Worm (Caenorhabditis elegans) whole organism, L1 larva: ENCODE data around the gene tbc-19.

Source experiments
- C04F5.9 ChIP-seq: sonication (generic microtip); optimal IDR thresholded peaks from 2 replicates; lab custom pipeline; 2016; ENCODE audit warnings: missing genetic modification characterization, missing compliant biosample characterization
- C16A3.4 ChIP-seq: fragments of 150-350 bp; optimal IDR thresholded peaks from 2 replicates; lab custom pipeline; 2014; ENCODE audit warnings: missing biosample characterization, missing genetic modification characterization
- F16B12.6 ChIP-seq: fragments of 150-350 bp; optimal IDR thresholded peaks from 2 replicates; lab custom pipeline; 2014; ENCODE audit warnings: missing biosample characterization, missing genetic modification characterization
- alr-1 ChIP-seq: fragments of 200-800 bp; sonication (Bioruptor generic); optimal IDR thresholded peaks from 2 replicates; lab custom pipeline; 2018; ENCODE audit warnings: borderline replicate concordance, mild to moderate bottlenecking, missing genetic modification characterization, missing compliant biosample characterization
- aly-2 ChIP-seq: fragments of 150-350 bp; optimal IDR thresholded peaks from 2 replicates; lab custom pipeline; 2014; ENCODE audit warnings: missing biosample characterization, missing genetic modification characterization
- ama-1 ChIP-seq: fragments of 150-350 bp; optimal IDR thresholded peaks from 2 replicates; lab custom pipeline; 2014
- blmp-1 ChIP-seq: fragments of 150-350 bp; optimal IDR thresholded peaks from 2 replicates; lab custom pipeline; 2014; ENCODE audit warnings: missing biosample characterization, missing genetic modification characterization
- ceh-8 ChIP-seq: fragments of 200-800 bp; sonication (Bioruptor generic); optimal IDR thresholded peaks from 2 replicates; lab custom pipeline; 2018; ENCODE audit warnings: mild to moderate bottlenecking, missing genetic modification characterization, moderate library complexity, missing compliant biosample characterization
- ceh-82 ChIP-seq, 3 experiments: fragments of 150-350 bp in 1 of 3; sonication (generic microtip) in 2 of 3; optimal IDR thresholded peaks; 2 replicates each; lab custom pipeline; 2014 to 2017; ENCODE audit warnings: missing biosample characterization in 3 of 3, missing genetic modification characterization in 3 of 3
- ceh-88 ChIP-seq: fragments of 200-800 bp; sonication (Bioruptor generic); IDR thresholded peaks from 2 replicates; pipeline ENCODE4 v1.3.6; 2022; ENCODE audit warnings: missing genetic modification characterization, missing compliant biosample characterization
- ceh-90 ChIP-seq: sonication (generic microtip); optimal IDR thresholded peaks from 2 replicates; lab custom pipeline; 2016; ENCODE audit warnings: missing genetic modification characterization, missing compliant biosample characterization
- ces-1 ChIP-seq: fragments of 150-350 bp; optimal IDR thresholded peaks from 2 replicates; lab custom pipeline; 2014; ENCODE audit warnings: missing biosample characterization, missing genetic modification reagents, missing genetic modification characterization
- dsc-1 ChIP-seq: sonication (generic microtip); optimal IDR thresholded peaks from 2 replicates; lab custom pipeline; 2016; ENCODE audit warnings: mild to moderate bottlenecking, missing genetic modification characterization, missing compliant biosample characterization
- efl-1 ChIP-seq, 4 experiments: fragments of 150-350 bp; optimal IDR thresholded peaks in 3 of 4; peaks in 1 of 4; 1 replicate in 1 of 4; 2 replicates in 3 of 4; lab custom pipeline; 2014; ENCODE audit warnings: missing biosample characterization in 2 of 4, missing genetic modification characterization in 2 of 4, missing genetic modification reagents in 2 of 4
- egl-13 ChIP-seq: sonication (generic microtip); optimal IDR thresholded peaks from 2 replicates; lab custom pipeline; 2016; ENCODE audit warnings: missing genotype, missing genetic modification reagents, missing genetic modification characterization, missing compliant biosample characterization
- egl-27 ChIP-seq, 2 experiments: fragments of 150-350 bp in 1 of 2; sonication (generic microtip); optimal IDR thresholded peaks; 3 replicates each; lab custom pipeline; 2017 to 2018; ENCODE audit warnings: missing biosample characterization in 2 of 2, missing genetic modification characterization in 2 of 2, missing genetic modification reagents in 2 of 2
- elt-2 ChIP-seq: sonication (generic microtip); optimal IDR thresholded peaks from 2 replicates; lab custom pipeline; 2016; ENCODE audit warnings: missing genetic modification characterization, mild to moderate bottlenecking, inconsistent platforms, missing compliant biosample characterization, missing genetic modification reagents
- elt-3 ChIP-seq, 6 experiments: fragments of 150-350 bp in 1 of 6; sonication (generic microtip); optimal IDR thresholded peaks; 2 replicates each; lab custom pipeline; 2017 to 2018; ENCODE audit warnings: missing biosample characterization in 6 of 6, missing genetic modification characterization in 6 of 6, inconsistent platforms in 1 of 6
- grh-1 ChIP-seq: fragments of 200-800 bp; sonication (Bioruptor generic); IDR thresholded peaks from 2 replicates; pipeline ENCODE4 v1.3.6; 2022; ENCODE audit warnings: missing genetic modification reagents, missing genetic modification characterization, missing compliant biosample characterization
- hpl-2 ChIP-seq: fragments of 150-350 bp; optimal IDR thresholded peaks from 2 replicates; lab custom pipeline; 2014; ENCODE audit warnings: missing biosample characterization, missing genetic modification reagents, missing genetic modification characterization
- irx-1 ChIP-seq: sonication (generic microtip); optimal IDR thresholded peaks from 2 replicates; lab custom pipeline; 2016; ENCODE audit warnings: missing genetic modification characterization, missing compliant biosample characterization
- lin-35 ChIP-seq, 2 experiments: fragments of 150-350 bp; optimal IDR thresholded peaks; 2 replicates each; lab custom pipeline; 2014; ENCODE audit warnings: missing biosample characterization in 2 of 2, missing genetic modification characterization in 2 of 2, missing genetic modification reagents in 2 of 2
- lir-3 ChIP-seq: sonication (generic microtip); optimal IDR thresholded peaks from 2 replicates; lab custom pipeline; 2016; ENCODE audit warnings: mild to moderate bottlenecking, missing genetic modification characterization, moderate library complexity, missing compliant biosample characterization; ENCODE audit not compliant: poor library complexity
- lsy-2 ChIP-seq, 2 experiments: fragments of 150-350 bp; optimal IDR thresholded peaks; 2 replicates each; lab custom pipeline; 2014; ENCODE audit warnings: missing biosample characterization in 2 of 2, missing genetic modification characterization in 2 of 2
- mdl-1 ChIP-seq, 2 experiments: fragments of 150-350 bp; optimal IDR thresholded peaks; 2 replicates each; lab custom pipeline; 2014 to 2017; ENCODE audit warnings: missing biosample characterization in 2 of 2, missing genetic modification characterization in 2 of 2, inconsistent platforms in 1 of 2
- mep-1 ChIP-seq: fragments of 150-350 bp; optimal IDR thresholded peaks from 2 replicates; lab custom pipeline; 2014; ENCODE audit warnings: missing biosample characterization, missing genetic modification characterization
- nhr-12 ChIP-seq: sonication (generic microtip); optimal IDR thresholded peaks from 2 replicates; lab custom pipeline; 2017; ENCODE audit warnings: missing biosample characterization, missing genetic modification characterization
- nhr-19 ChIP-seq: fragments of 200-800 bp; sonication (Bioruptor generic); conservative IDR thresholded peaks from 2 replicates; pipeline ENCODE4 v1.3.6; 2022; ENCODE audit warnings: missing genetic modification characterization, missing compliant biosample characterization
- nhr-20 ChIP-seq: sonication (generic microtip); optimal IDR thresholded peaks from 2 replicates; lab custom pipeline; 2016; ENCODE audit warnings: mild to moderate bottlenecking, missing genetic modification characterization, missing compliant biosample characterization
- nhr-28 ChIP-seq: fragments of 150-350 bp; optimal IDR thresholded peaks from 2 replicates; lab custom pipeline; 2014; ENCODE audit warnings: missing biosample characterization, missing genetic modification characterization
- nhr-71 ChIP-seq: sonication (generic microtip); optimal IDR thresholded peaks from 2 replicates; lab custom pipeline; 2016; ENCODE audit warnings: mild to moderate bottlenecking, missing genetic modification characterization, moderate library complexity, missing compliant biosample characterization
- nhr-77 ChIP-seq: fragments of 150-350 bp; optimal IDR thresholded peaks from 2 replicates; lab custom pipeline; 2014; ENCODE audit warnings: missing biosample characterization, missing genetic modification characterization
- nhr-85 ChIP-seq: sonication (generic microtip); peaks from one replicate; lab custom pipeline; 2016; ENCODE audit warnings: missing genetic modification characterization, inconsistent platforms, missing compliant biosample characterization
- nhr-90 ChIP-seq: sonication (generic microtip); optimal IDR thresholded peaks from 2 replicates; lab custom pipeline; 2016; ENCODE audit warnings: mild to moderate bottlenecking, missing genetic modification characterization, missing compliant biosample characterization; ENCODE audit not compliant: poor library complexity
- pag-3 ChIP-seq: sonication (generic microtip); optimal IDR thresholded peaks from 2 replicates; lab custom pipeline; 2017; ENCODE audit warnings: missing genetic modification characterization, mild to moderate bottlenecking, missing compliant biosample characterization, antibody characterized with exemption, borderline replicate concordance; ENCODE audit not compliant: insufficient read depth
- rnt-1 ChIP-seq: sonication (generic microtip); optimal IDR thresholded peaks from 2 replicates; lab custom pipeline; 2016; ENCODE audit warnings: mild to moderate bottlenecking, missing genetic modification characterization, moderate library complexity, missing compliant biosample characterization
- snu-23 ChIP-seq: sonication (generic microtip); optimal IDR thresholded peaks from 2 replicates; lab custom pipeline; 2016; ENCODE audit warnings: missing genetic modification characterization, missing compliant biosample characterization
- sox-4 ChIP-seq: sonication (generic microtip); optimal IDR thresholded peaks from 2 replicates; lab custom pipeline; 2016; ENCODE audit warnings: missing genetic modification characterization, missing compliant biosample characterization
- swsn-7 ChIP-seq: sonication (generic microtip); optimal IDR thresholded peaks from 2 replicates; lab custom pipeline; 2016; ENCODE audit warnings: missing genetic modification characterization, missing compliant biosample characterization
- tbx-2 ChIP-seq: sonication (generic microtip); optimal IDR thresholded peaks from 2 replicates; lab custom pipeline; 2016; ENCODE audit warnings: missing genetic modification characterization, missing compliant biosample characterization
- unc-130 ChIP-seq: fragments of 150-350 bp; optimal IDR thresholded peaks from 2 replicates; lab custom pipeline; 2017; ENCODE audit warnings: missing biosample characterization, missing genetic modification characterization, inconsistent platforms
- unc-62 ChIP-seq: fragments of 150-350 bp; optimal IDR thresholded peaks from 2 replicates; lab custom pipeline; 2014; ENCODE audit warnings: missing biosample characterization, missing genetic modification reagents, missing genetic modification characterization
- unc-86 ChIP-seq: sonication (generic microtip); optimal IDR thresholded peaks from 2 replicates; lab custom pipeline; 2016; ENCODE audit warnings: missing genetic modification characterization, missing compliant biosample characterization
- zag-1 ChIP-seq: fragments of 150-350 bp; optimal IDR thresholded peaks from 2 replicates; lab custom pipeline; 2014; ENCODE audit warnings: missing biosample characterization, missing genetic modification characterization

tbc-19 gene

DNA sequence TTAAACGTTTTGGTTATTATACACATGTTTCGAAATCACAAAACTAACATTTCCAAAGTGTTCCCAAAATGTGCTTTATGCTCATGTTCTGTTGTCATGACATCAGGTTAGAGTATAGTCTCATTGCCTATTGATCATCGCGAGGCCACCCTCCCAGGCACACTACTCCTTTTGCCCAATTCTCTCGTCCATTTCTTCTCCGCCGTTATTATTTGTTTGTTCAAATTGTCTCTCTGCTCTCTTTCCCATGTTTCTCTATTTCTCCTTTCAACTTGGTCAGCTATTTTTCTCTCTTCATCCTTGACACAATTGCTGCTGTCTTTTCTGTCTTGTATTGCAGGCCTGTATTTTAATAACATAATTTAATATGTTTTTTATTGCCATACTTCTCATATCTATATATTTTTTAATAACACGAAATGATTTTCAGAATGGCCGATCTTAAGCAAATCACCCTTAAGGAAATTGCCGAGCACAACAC is 10.8 kb downstream of the tbc-19 start, which contains the start of gene cytb-5.1 (continued):
- peak; percentile 78 for TF ChIP-seq nhr-20
- TF ChIP-seq lir-3 (tag; lab: Kevin White, UChicago): no peak
- no peak for TF ChIP-seq nhr-12 (tag; lab: Kevin White, UChicago)
- TF ChIP-seq ces-1 (GFP tag; lab: Kevin White, UChicago): no peak
- TF ChIP-seq C16A3.4 (tag; lab: Kevin White, UChicago): no peak
- peak; percentile 28 for TF ChIP-seq rnt-1
- no peak for TF ChIP-seq pag-3 (tag; lab: Kevin White, UChicago)
- no peak for TF ChIP-seq nhr-19 (GFP tag; lab: Robert Waterston, UW)
- no peak for TF ChIP-seq ceh-88 (GFP tag; lab: Robert Waterston, UW)
- peak in 1 of 2 experiments; percentile 11 for TF ChIP-seq lsy-2 (tag; optimal IDR thresholded peaks at IDR 0.05; lab: Kevin White, UChicago)
- TF ChIP-seq hpl-2: no peak
- no peak for TF ChIP-seq F16B12.6 (tag; lab: Kevin White, UChicago)
- no peak for TF ChIP-seq egl-27 (tag; optimal IDR thresholded peaks at IDR 0.05; lab: Kevin White, UChicago)
- TF ChIP-seq elt-3 (tag; optimal IDR thresholded peaks at IDR 0.05; lab: Kevin White, UChicago): peak in 1 of 6 experiments; percentile 17
- peak; percentile 51 for TF ChIP-seq nhr-77 (tag; lab: Kevin White, UChicago)
- peak in 2 of 3 experiments; percentile 21 to 46 for TF ChIP-seq ceh-82 (tag; optimal IDR thresholded peaks at IDR 0.05; lab: Kevin White, UChicago)
- TF ChIP-seq ceh-8: no peak

DNA sequence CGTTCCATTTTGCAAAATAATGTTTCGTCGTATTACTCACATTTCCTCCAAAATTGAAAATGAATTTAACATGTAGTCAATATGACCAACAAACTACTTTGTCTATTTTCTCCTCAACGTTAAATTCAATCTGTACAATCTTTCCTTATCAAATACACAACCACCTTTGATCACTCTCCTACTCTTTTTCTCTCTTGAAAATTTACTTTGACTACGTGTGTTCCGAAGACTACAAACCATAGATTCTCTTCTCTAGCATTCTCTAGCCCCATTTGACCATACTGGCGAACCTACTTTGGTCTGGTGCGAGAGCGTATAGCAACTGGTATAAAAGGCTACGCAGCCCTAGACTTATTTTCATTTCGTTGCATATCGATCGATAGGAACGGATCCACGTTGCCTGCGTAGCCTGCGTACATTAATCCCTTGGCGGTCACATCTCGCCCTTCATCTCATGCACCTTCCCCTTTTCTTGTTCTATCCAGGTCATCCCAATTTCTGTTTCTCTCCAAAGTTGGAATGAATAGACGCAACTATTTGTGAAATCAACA is 12.0 kb downstream of the tbc-19 start:
- TF ChIP-seq blmp-1 (tag; lab: Kevin White, UChicago) (peak; percentile 74), efl-1 (optimal IDR thresholded peaks at IDR 0.05; lab: Kevin White, UChicago) (no peak), efl-1 (GFP tag; optimal IDR thresholded peaks at IDR 0.05 in 1 of 2; lab: Kevin White, UChicago) (peak in 1 of 2 experiments; percentile 84), elt-3 (tag; optimal IDR thresholded peaks at IDR 0.05; lab: Kevin White, UChicago) (peak in 5 of 6 experiments; percentile 4 to 66 (median 42)), lin-35 (GFP tag; optimal IDR thresholded peaks at IDR 0.05; lab: Kevin White, UChicago) (no peak), nhr-20 (peak; percentile 51), nhr-71 (tag; lab: Kevin White, UChicago) (peak; percentile 2), snu-23 (GFP tag; lab: Kevin White, UChicago) (peak; percentile 24), pag-3 (tag; lab: Kevin White, UChicago) (no peak), mep-1 (peak; percentile 34), elt-2 (tag; lab: Kevin White, UChicago) (peak; percentile 13), swsn-7 (tag; lab: Kevin White, UChicago) (no peak), lir-3 (tag; lab: Kevin White, UChicago) (no peak), unc-130 (peak; percentile 32), mdl-1 (tag; optimal IDR thresholded peaks at IDR 0.05; lab: Kevin White, UChicago) (peak in 1 of 2 experiments; percentile 1)

DNA sequence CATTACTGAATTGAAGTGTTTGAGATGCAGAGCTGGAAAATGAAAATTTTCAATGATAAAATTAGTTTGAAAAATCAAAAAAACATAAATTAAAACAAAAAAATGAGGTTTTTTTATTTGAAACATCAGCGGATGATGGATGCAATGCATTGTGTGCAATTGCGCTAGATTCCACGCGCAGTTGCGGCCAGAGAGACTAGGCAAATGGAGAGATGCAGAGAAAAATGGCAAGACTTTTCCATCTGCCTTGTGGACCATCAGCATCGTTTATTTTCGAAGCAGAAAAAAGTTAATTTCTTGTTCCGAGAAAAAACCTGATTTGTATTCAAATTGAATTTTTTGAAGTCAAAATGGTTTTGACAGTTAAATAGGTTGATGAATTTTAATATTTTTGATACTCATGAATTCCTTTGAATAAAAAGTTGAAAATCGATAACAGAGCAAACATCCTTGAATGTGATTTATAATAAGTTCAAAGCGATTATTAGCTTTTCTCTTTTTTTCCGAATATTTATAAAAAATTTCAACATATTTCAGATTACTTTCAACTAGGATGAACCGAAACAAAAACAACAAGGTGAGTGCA is 16.4 kb downstream of the tbc-19 start, which contains the start of the genes C31E10.5 and C31E10.6:
C31E10.5 (minus strand) TSS at position 32 of the 586 bp plus-strand sequence.
C31E10.6 (plus strand) TSS at position 536 of the 586 bp plus-strand sequence.
- TF ChIP-seq nhr-12 (tag; lab: Kevin White, UChicago) (no peak), nhr-90 (peak; percentile 53), grh-1 (GFP tag; lab: Robert Waterston, UW) (no peak), alr-1 (no peak), zag-1 (no peak), egl-13 (tag; lab: Kevin White, UChicago) (no peak), ama-1 (no peak), sox-4 (tag; lab: Kevin White, UChicago) (no peak), nhr-85 (tag; lab: Kevin White, UChicago) (peak; percentile 77), nhr-71 (tag; lab: Kevin White, UChicago) (peak; percentile 73), mep-1 (peak; percentile 79), C04F5.9 (tag; lab: Kevin White, UChicago) (no peak), unc-86 (peak; percentile 44), unc-62 (GFP tag; lab: Kevin White, UChicago) (no peak), unc-130 (peak; percentile 73), swsn-7 (tag; lab: Kevin White, UChicago) (peak; percentile 52), nhr-19 (GFP tag; lab: Robert Waterston, UW) (peak; percentile 53), ceh-82 (tag; optimal IDR thresholded peaks at IDR 0.05; lab: Kevin White, UChicago) (peak; percentile 26 to 61 (median 55)), C16A3.4 (tag; lab: Kevin White, UChicago) (peak; percentile 68), ces-1 (GFP tag; lab: Kevin White, UChicago) (no peak), aly-2 (tag; lab: Kevin White, UChicago) (no peak), mdl-1 (tag; optimal IDR thresholded peaks at IDR 0.05; lab: Kevin White, UChicago) (peak in 1 of 2 experiments; percentile 28), ceh-90 (no peak), tbx-2 (tag; lab: Kevin White, UChicago) (peak; percentile 64), blmp-1 (tag; lab: Kevin White, UChicago) (peak; percentile 10), dsc-1 (tag; lab: Kevin White, UChicago) (peak; percentile 47), nhr-28 (no peak), irx-1 (tag; lab: Kevin White, UChicago) (peak; percentile 30)
